Fruit fly (Drosophila melanogaster): ENCODE data around the gene alpha-Est9.

dm6 chr3R:7548808-7549744, 44.2 kb upstream of the alpha-Est9 start, which contains the start of gene alpha-Est1:
- TF ChIP-seq CTCF (optimal IDR thresholded peaks at IDR 0.05): no peak
- TF ChIP-seq CG8478 (optimal IDR thresholded peaks at IDR 0.05): no peak
